Fruit fly (Drosophila melanogaster) whole organism, wandering third instar larva: ENCODE measurements around the gene CG33791.

ENCODE experiments used
- Abd-B ChIP-seq: fragments of >200 bp; optimal IDR thresholded peaks from 2 replicates; lab custom pipeline; 2017; ENCODE audit warnings: missing biosample characterization, missing genetic modification characterization
- CG32264 ChIP-seq: fragments of 200-800 bp; sonication (Bioruptor generic); optimal IDR thresholded peaks from 2 replicates; lab custom pipeline; 2016; ENCODE audit warnings: missing biosample characterization, missing genetic modification characterization
- CG9705 ChIP-seq: fragments of 200-800 bp; sonication (Bioruptor generic); optimal IDR thresholded peaks from 2 replicates; lab custom pipeline; 2018; ENCODE audit warnings: missing biosample characterization, mild to moderate bottlenecking, missing genetic modification characterization
- CrebA ChIP-seq: fragments of 200-800 bp; sonication (Bioruptor generic); optimal IDR thresholded peaks from 2 replicates; lab custom pipeline; 2016; ENCODE audit warnings: missing biosample characterization, mild to moderate bottlenecking, missing genetic modification characterization, borderline replicate concordance
- Dfd ChIP-seq: fragments of >200 bp; optimal IDR thresholded peaks from 2 replicates; lab custom pipeline; 2017; ENCODE audit warnings: missing biosample characterization, missing genetic modification characterization
- Dif ChIP-seq: fragments of 200-275, 200-300 bp; sonication (Bioruptor generic); optimal IDR thresholded peaks from 2 replicates; lab custom pipeline; 2018; ENCODE audit warnings: missing biosample characterization, missing genetic modification characterization; ENCODE audit not compliant: partially characterized antibody
- GATAd ChIP-seq: sonication (Bioruptor generic); optimal IDR thresholded peaks from 2 replicates; lab custom pipeline; 2016; ENCODE audit warnings: missing biosample characterization, missing genetic modification characterization
- HLH106 ChIP-seq: fragments of 200-800 bp; optimal IDR thresholded peaks from 3 replicates; lab custom pipeline; 2019; ENCODE audit warnings: missing biosample characterization, mild to moderate bottlenecking, missing genetic modification characterization, moderate library complexity
- Hnf4 ChIP-seq: fragments of 200-800 bp; sonication (Bioruptor generic); optimal IDR thresholded peaks from 2 replicates; lab custom pipeline; 2016; ENCODE audit warnings: missing biosample characterization, mild to moderate bottlenecking, missing genetic modification characterization
- Hr78 ChIP-seq: fragments of >200 bp; optimal IDR thresholded peaks from 2 replicates; lab custom pipeline; 2017; ENCODE audit warnings: missing biosample characterization, missing genetic modification characterization
- Hr83 ChIP-seq: fragments of 200-300 bp; sonication (Bioruptor generic); optimal IDR thresholded peaks from 2 replicates; lab custom pipeline; 2016; ENCODE audit warnings: missing biosample characterization, mild to moderate bottlenecking, missing genetic modification characterization, moderate library complexity; ENCODE audit not compliant: poor library complexity, severe bottlenecking
- Jra ChIP-seq: sonication (Bioruptor generic); optimal IDR thresholded peaks from 2 replicates; lab custom pipeline; 2016; ENCODE audit warnings: missing biosample characterization, missing genetic modification characterization
- Mio ChIP-seq: sonication (Bioruptor generic); optimal IDR thresholded peaks from 2 replicates; lab custom pipeline; 2016; ENCODE audit warnings: missing biosample characterization, missing genetic modification characterization
- Myc ChIP-seq: fragments of >200 bp; optimal IDR thresholded peaks from 2 replicates; lab custom pipeline; 2017
- N ChIP-seq: fragments of >200 bp; optimal IDR thresholded peaks from 2 replicates; lab custom pipeline; 2018; ENCODE audit warnings: missing biosample characterization, missing external identifiers, missing genetic modification characterization
- OdsH ChIP-seq: fragments of 200-800 bp; sonication (Bioruptor generic); optimal IDR thresholded peaks from 2 replicates; lab custom pipeline; 2016; ENCODE audit warnings: missing biosample characterization, mild to moderate bottlenecking, missing genetic modification characterization
- Rel ChIP-seq, 2 experiments: fragments of 200-800 bp; sonication (Bioruptor generic) in 1 of 2; optimal IDR thresholded peaks; 2 replicates in 1 of 2; 3 replicates in 1 of 2; lab custom pipeline; 2016 to 2019; ENCODE audit warnings: mild to moderate bottlenecking in 2 of 2, missing biosample characterization in 2 of 2, missing genetic modification characterization in 2 of 2, moderate library complexity in 1 of 2
- Sp1 ChIP-seq: fragments of 200-800 bp; sonication (Bioruptor generic); optimal IDR thresholded peaks from 3 replicates; lab custom pipeline; 2019; ENCODE audit warnings: missing biosample characterization, mild to moderate bottlenecking, missing genetic modification characterization, moderate library complexity
- Vsx2 ChIP-seq: fragments of 200-300, 225-300 bp; sonication (Bioruptor generic); optimal IDR thresholded peaks from 2 replicates; lab custom pipeline; 2018; ENCODE audit warnings: missing biosample characterization, missing genetic modification characterization; ENCODE audit not compliant: partially characterized antibody
- br ChIP-seq: fragments of 200-800 bp; sonication (Bioruptor generic); optimal IDR thresholded peaks from 2 replicates; lab custom pipeline; 2016; ENCODE audit warnings: missing biosample characterization, missing genetic modification characterization
- brk ChIP-seq: fragments of 200-800 bp; sonication (Bioruptor generic); optimal IDR thresholded peaks from 2 replicates; lab custom pipeline; 2016; ENCODE audit warnings: missing biosample characterization, mild to moderate bottlenecking, missing genetic modification characterization
- dl ChIP-seq, 2 experiments: fragments of 175-275, 200-275 bp in 1 of 2; fragments of 200-275 bp in 1 of 2; sonication (Bioruptor generic); optimal IDR thresholded peaks; lab custom pipeline; 2018; ENCODE audit warnings: mild to moderate bottlenecking in 2 of 2, missing biosample characterization in 2 of 2, missing genetic modification characterization in 2 of 2, moderate library complexity in 2 of 2; ENCODE audit not compliant: partially characterized antibody in 2 of 2, insufficient read depth in 1 of 2
- dmrt93B ChIP-seq: fragments of 200-800 bp; sonication (Bioruptor generic); optimal IDR thresholded peaks from 2 replicates; lab custom pipeline; 2018; ENCODE audit warnings: missing biosample characterization, mild to moderate bottlenecking, missing genetic modification characterization
- dsf ChIP-seq: sonication (Bioruptor generic); optimal IDR thresholded peaks from 2 replicates; lab custom pipeline; 2016; ENCODE audit warnings: missing biosample characterization, missing genetic modification characterization, borderline replicate concordance
- ey ChIP-seq: fragments of 200-800 bp; sonication (Bioruptor generic); optimal IDR thresholded peaks from 2 replicates; lab custom pipeline; 2016; ENCODE audit warnings: missing biosample characterization, missing genetic modification characterization
- foxo ChIP-seq, 2 experiments: fragments of 200-800 bp; sonication (Bioruptor generic); optimal IDR thresholded peaks; 2 replicates in 1 of 2; 3 replicates in 1 of 2; lab custom pipeline; 2016 to 2017; ENCODE audit warnings: missing biosample characterization in 2 of 2, missing genetic modification characterization in 2 of 2
- fru ChIP-seq: fragments of 200-800 bp; sonication (Bioruptor generic); optimal IDR thresholded peaks from 3 replicates; lab custom pipeline; 2016; ENCODE audit warnings: missing biosample characterization, mild to moderate bottlenecking, missing genetic modification characterization
- h ChIP-seq: fragments of 200-800 bp; sonication (Bioruptor generic); optimal IDR thresholded peaks from 3 replicates; lab custom pipeline; 2016; ENCODE audit warnings: missing biosample characterization, mild to moderate bottlenecking, missing genetic modification characterization
- jim ChIP-seq: fragments of 175-275, 200-325 bp; sonication (Bioruptor generic); optimal IDR thresholded peaks from 2 replicates; lab custom pipeline; 2016; ENCODE audit warnings: missing biosample characterization, mild to moderate bottlenecking, missing genetic modification characterization
- lola ChIP-seq: fragments of >200 bp; optimal IDR thresholded peaks from 2 replicates; lab custom pipeline; 2017; ENCODE audit warnings: missing biosample characterization, missing genetic modification characterization
- pan ChIP-seq: fragments of >200 bp; optimal IDR thresholded peaks from 2 replicates; lab custom pipeline; 2017
- psq ChIP-seq: fragments of 200-800 bp; sonication (Bioruptor generic); optimal IDR thresholded peaks from 3 replicates; lab custom pipeline; 2017; ENCODE audit warnings: missing biosample characterization, mild to moderate bottlenecking, missing genetic modification characterization, moderate library complexity
- rgr ChIP-seq: fragments of 200-800 bp; sonication (Bioruptor generic); optimal IDR thresholded peaks from 3 replicates; lab custom pipeline; 2016; ENCODE audit warnings: missing biosample characterization, mild to moderate bottlenecking, missing genetic modification characterization
- sage ChIP-seq: fragments of 200-800 bp; sonication (Bioruptor generic); optimal IDR thresholded peaks from 2 replicates; lab custom pipeline; 2016; ENCODE audit warnings: missing biosample characterization, mild to moderate bottlenecking, missing genetic modification characterization
- sv ChIP-seq: fragments of 200-800 bp; sonication (Bioruptor generic); optimal IDR thresholded peaks from 3 replicates; lab custom pipeline; 2016; ENCODE audit warnings: missing biosample characterization, missing genetic modification characterization
- tai ChIP-seq: sonication (Bioruptor generic); optimal IDR thresholded peaks from 2 replicates; lab custom pipeline; 2016; ENCODE audit warnings: missing biosample characterization, missing genetic modification characterization
- usp ChIP-seq: fragments of >200 bp; optimal IDR thresholded peaks from 2 replicates; lab custom pipeline; 2017; ENCODE audit warnings: missing biosample characterization, missing genetic modification characterization
- woc ChIP-seq: sonication (Bioruptor generic); optimal IDR thresholded peaks from 2 replicates; lab custom pipeline; 2016; ENCODE audit warnings: missing biosample characterization, mild to moderate bottlenecking, missing genetic modification characterization

The CG33791 gene

DNA sequence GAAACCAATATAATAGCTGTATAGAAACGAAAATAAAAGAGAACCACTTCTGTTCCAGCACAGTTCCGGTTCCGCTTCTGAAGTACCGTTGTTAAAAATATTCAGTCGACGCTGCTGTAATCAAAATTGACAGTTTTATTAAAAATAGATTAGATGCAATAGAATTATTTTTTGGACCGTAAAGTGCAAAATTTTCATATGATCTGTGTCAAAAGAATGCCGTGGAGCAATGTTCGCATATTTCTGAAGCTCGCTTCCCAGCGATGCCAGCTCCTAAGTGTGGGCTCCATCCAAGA is at the start of gene CG33791, which contains the start of gene CG18170:
TSS of gene CG33791 (plus strand) at position 122 of the 296 bp plus-strand sequence.
TSS of gene CG18170 (plus strand) at position 122 of the 296 bp plus-strand sequence.
- TF ChIP-seq Vsx2 (GFP tag; lab: Kevin White, UChicago), result no peak
- no peak for TF ChIP-seq h
- TF ChIP-seq CrebA, result no peak
- no peak for TF ChIP-seq psq (GFP tag; lab: Kevin White, UChicago)
- no peak for TF ChIP-seq Mio (GFP tag; lab: Kevin White, UChicago)
- no peak for TF ChIP-seq GATAd (GFP tag; lab: Kevin White, UChicago)
- TF ChIP-seq Abd-B (GFP tag; lab: Kevin White, UChicago), result no peak
- TF ChIP-seq N (GFP tag; lab: Kevin White, UChicago), result no peak
- no peak for TF ChIP-seq Hr83 (GFP tag; lab: Kevin White, UChicago)
- no peak for TF ChIP-seq tai (GFP tag; lab: Kevin White, UChicago)
- TF ChIP-seq woc (GFP tag; lab: Kevin White, UChicago), result no peak
- no peak for TF ChIP-seq Hnf4 (GFP tag; lab: Kevin White, UChicago)
- no peak for TF ChIP-seq Dfd
- no peak for TF ChIP-seq fru (GFP tag; lab: Kevin White, UChicago)
- no peak for TF ChIP-seq HLH106
- TF ChIP-seq Jra (GFP tag; lab: Kevin White, UChicago), result no peak
- TF ChIP-seq OdsH (GFP tag; lab: Kevin White, UChicago), result no peak
- TF ChIP-seq dsf (GFP tag; lab: Kevin White, UChicago), result no peak
- TF ChIP-seq sv (GFP tag; lab: Kevin White, UChicago), result no peak
- no peak for TF ChIP-seq dmrt93B (GFP tag; lab: Kevin White, UChicago)

dm6 chr3L:1553193-1553592 is 49.6 kb upstream of the CG33791 start, which contains the start of gene Pcyt2:
Gene Pcyt2 (plus strand): TSS chr3L:1553493.
- TF ChIP-seq Hnf4 (GFP tag; lab: Kevin White, UChicago) (no peak), lola (no peak), CrebA (no peak), CG32264 (GFP tag; lab: Kevin White, UChicago) (no peak)

DNA sequence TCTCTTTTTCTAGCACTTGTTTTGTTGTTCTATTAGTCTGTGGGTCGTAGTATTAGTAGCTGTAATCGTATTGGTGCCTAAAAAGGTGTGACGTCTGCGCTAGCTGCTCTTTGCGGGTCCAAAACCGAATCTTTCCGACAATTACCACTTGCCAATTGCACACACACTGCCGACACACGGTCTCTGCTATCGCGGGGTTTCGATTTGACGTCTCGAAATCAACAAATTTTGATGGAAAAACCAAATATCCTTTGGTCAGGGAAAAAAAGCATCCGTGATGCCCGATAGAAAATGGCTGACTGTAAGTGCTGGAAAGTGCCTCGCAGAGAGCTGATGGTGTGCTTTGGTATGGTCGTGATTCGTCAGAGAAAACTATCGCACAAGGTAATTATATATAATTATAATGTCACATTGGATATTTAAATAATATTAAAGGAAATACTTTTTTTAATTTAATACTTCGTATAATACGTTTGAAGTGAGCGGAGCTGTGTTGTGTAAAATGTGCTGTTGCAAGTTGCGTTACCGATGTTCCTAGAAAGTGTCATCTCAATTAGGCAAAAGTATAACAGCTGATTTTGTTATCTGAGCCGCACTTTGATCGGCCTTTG is 44.5 kb upstream of the CG33791 start, which contains the start of the genes Pex10 and CG12099:
TSS of gene Pex10 (plus strand) at position 51 of the 611 bp plus-strand sequence.
TSS of gene CG12099 (minus strand) at position 307 of the 611 bp plus-strand sequence.
- no peak for TF ChIP-seq usp (GFP tag; lab: Kevin White, UChicago)
- peak; percentile 87 for TF ChIP-seq Sp1 (GFP tag; lab: Kevin White, UChicago)
- peak; percentile 78 for TF ChIP-seq br (GFP tag; lab: Kevin White, UChicago)
- TF ChIP-seq CG32264 (GFP tag; lab: Kevin White, UChicago), result peak; percentile 9
- peak; percentile 84 for TF ChIP-seq dmrt93B (GFP tag; lab: Kevin White, UChicago)
- no peak for TF ChIP-seq tai (GFP tag; lab: Kevin White, UChicago)
- no peak for TF ChIP-seq CrebA
- no peak for TF ChIP-seq N (GFP tag; lab: Kevin White, UChicago)
- no peak for TF ChIP-seq sage
- TF ChIP-seq foxo (GFP tag; optimal IDR thresholded peaks at IDR 0.05; lab: Kevin White, UChicago), result peak in 1 of 2 experiments; percentile 93
- no peak for TF ChIP-seq Dif (GFP tag; lab: Kevin White, UChicago)
- TF ChIP-seq Abd-B (GFP tag; lab: Kevin White, UChicago), result no peak
- no peak for TF ChIP-seq Hr78
- no peak for TF ChIP-seq dsf (GFP tag; lab: Kevin White, UChicago)
- peak; percentile 80 for TF ChIP-seq fru (GFP tag; lab: Kevin White, UChicago)
- peak; percentile 92 for TF ChIP-seq sv (GFP tag; lab: Kevin White, UChicago)
- peak; percentile 88 for TF ChIP-seq OdsH (GFP tag; lab: Kevin White, UChicago)
- peak; percentile 90 for TF ChIP-seq Hnf4 (GFP tag; lab: Kevin White, UChicago)
- TF ChIP-seq Myc (lab: Kevin White, UChicago), result no peak
- TF ChIP-seq Jra (GFP tag; lab: Kevin White, UChicago), result no peak
- TF ChIP-seq psq (GFP tag; lab: Kevin White, UChicago), result peak; percentile 84
- TF ChIP-seq dl (GFP tag; optimal IDR thresholded peaks at IDR 0.05; lab: Kevin White, UChicago; ENCODE audit: insufficient read depth in 1 of 2, partially characterized antibody in 2 of 2), result no peak
- TF ChIP-seq pan, result no peak
- peak; percentile 92 for TF ChIP-seq HLH106
- peak; percentile 61 for TF ChIP-seq GATAd (GFP tag; lab: Kevin White, UChicago)
- TF ChIP-seq h, result peak; percentile 90
- peak; percentile 61 for TF ChIP-seq Rel (GFP tag; optimal IDR thresholded peaks at IDR 0.05; lab: Kevin White, UChicago)
- TF ChIP-seq Rel (tag; optimal IDR thresholded peaks at IDR 0.05; lab: Kevin White, UChicago), result peak; percentile 66
- peak; percentile 90 for TF ChIP-seq rgr (GFP tag; lab: Kevin White, UChicago)
- no peak for TF ChIP-seq Dfd
- TF ChIP-seq brk (GFP tag; lab: Kevin White, UChicago), result no peak
- TF ChIP-seq Mio (GFP tag; lab: Kevin White, UChicago), result no peak
- peak; percentile 67 for TF ChIP-seq woc (GFP tag; lab: Kevin White, UChicago)
- TF ChIP-seq jim, result no peak
- no peak for TF ChIP-seq Vsx2 (GFP tag; lab: Kevin White, UChicago)
- no peak for TF ChIP-seq lola
- TF ChIP-seq Hr83 (GFP tag; lab: Kevin White, UChicago), result peak; percentile 31
- peak; percentile 89 for TF ChIP-seq CG9705 (GFP tag; lab: Kevin White, UChicago)
- TF ChIP-seq ey (GFP tag; lab: Kevin White, UChicago), result peak; percentile 80
